Worm (Caenorhabditis elegans) whole organism, young adult: ENCODE results near the gene T28C12.1.

Source experiments
- ceh-40 ChIP-seq: fragments of 200-800 bp; sonication (Bioruptor generic); IDR thresholded peaks from 2 replicates; pipeline ENCODE4 v1.3.6; 2022; ENCODE audit warnings: missing genetic modification characterization, missing compliant biosample characterization
- rec-8 ChIP-seq, 2 experiments: sonication (generic microtip); optimal IDR thresholded peaks; 2 replicates each; lab custom pipeline; 2016; ENCODE audit warnings: mild to moderate bottlenecking in 2 of 2, missing genetic modification characterization in 2 of 2, missing genetic modification reagents in 2 of 2, missing genotype in 2 of 2, missing biosample characterization in 1 of 2, missing compliant biosample characterization in 1 of 2, moderate library complexity in 1 of 2
- zim-3 ChIP-seq: sonication (generic microtip); optimal IDR thresholded peaks from 2 replicates; lab custom pipeline; 2017; ENCODE audit warnings: mild to moderate bottlenecking, missing genetic modification characterization, moderate library complexity, missing compliant biosample characterization

DNA sequence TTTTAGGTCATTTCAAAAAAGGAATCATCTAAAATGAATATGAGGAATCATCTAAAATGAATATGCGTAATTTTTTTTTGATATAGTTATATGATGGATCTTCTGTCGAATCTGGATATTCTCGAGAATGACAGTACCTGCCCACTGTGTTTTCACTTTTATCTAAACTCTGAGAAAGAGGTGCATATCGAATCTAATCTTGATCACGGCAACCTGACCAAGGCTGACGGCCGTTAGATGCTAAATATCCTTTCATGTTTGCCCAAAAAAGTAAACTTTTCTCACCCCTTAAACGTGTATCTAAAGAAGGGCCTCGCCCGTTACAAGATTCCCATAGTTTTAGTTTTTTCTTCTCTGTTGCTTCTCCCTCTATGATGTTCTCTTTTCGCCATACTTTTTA, 29.2 kb upstream of the T28C12.1 start:
- TF ChIP-seq ceh-40 (no peak), rec-8 (tag; optimal IDR thresholded peaks at IDR 0.05; lab: Kevin White, UChicago) (no peak), zim-3 (tag; lab: Kevin White, UChicago) (no peak)
